Fruit fly (Drosophila melanogaster): ENCODE data around the gene Sgs7.
A peak's percentile ranks its signal among the peaks of the same experiment; 100 is the strongest.

The Sgs7 gene

dm6 chr3L:11465371-11465914, 44.2 kb upstream of the Sgs7 start, which contains the start of gene Fum3 (continued):
- TF ChIP-seq Trl (optimal IDR thresholded peaks at IDR 0.05) (no peak), Trl (GFP tag; optimal IDR thresholded peaks at IDR 0.05) (no peak), gem (tag; optimal IDR thresholded peaks at IDR 0.05) (peak; percentile 26), Med (GFP tag) (peak; percentile 58), CoRest (tag; optimal IDR thresholded peaks at IDR 0.05) (peak; percentile 15)

- TF ChIP-seq CG11247 (GFP tag; IDR thresholded peaks at IDR 0.05), result no peak
- peak; percentile 35 for TF ChIP-seq CG10267 (tag; optimal IDR thresholded peaks at IDR 0.05)
- no peak for TF ChIP-seq Hsf (GFP tag; optimal IDR thresholded peaks at IDR 0.05)
- peak; percentile 3 for TF ChIP-seq CG1233 (GFP tag; optimal IDR thresholded peaks at IDR 0.05)
- TF ChIP-seq Ets65A (GFP tag), result peak; percentile 46
- TF ChIP-seq dmrt99B (tag; optimal IDR thresholded peaks at IDR 0.05), result peak; percentile 55
- TF ChIP-seq crol (GFP tag; IDR thresholded peaks at IDR 0.05), result no peak
- no peak for TF ChIP-seq CG6791 (GFP tag; IDR thresholded peaks at IDR 0.05; ENCODE audit: partially characterized antibody)
- TF ChIP-seq CG13296 (GFP tag; optimal IDR thresholded peaks at IDR 0.05), result peak; percentile 3
- TF ChIP-seq CG13775 (GFP tag; optimal IDR thresholded peaks at IDR 0.05), result peak; percentile 34
- TF ChIP-seq CG12659 (GFP tag; optimal IDR thresholded peaks at IDR 0.05), result peak; percentile 21
- no peak for TF ChIP-seq CG18011 (GFP tag; optimal IDR thresholded peaks at IDR 0.05)
- peak; percentile 74 for TF ChIP-seq CG7556 (GFP tag; optimal IDR thresholded peaks at IDR 0.05)
- peak; percentile 27 for TF ChIP-seq CG17385 (GFP tag; optimal IDR thresholded peaks at IDR 0.05)
- TF ChIP-seq jigr1 (GFP tag; IDR thresholded peaks at IDR 0.05), result no peak
- TF ChIP-seq nmo (GFP tag; optimal IDR thresholded peaks at IDR 0.05), result peak; percentile 53
- no peak for TF ChIP-seq Hmx (GFP tag; optimal IDR thresholded peaks at IDR 0.05)
- no peak for TF ChIP-seq CG2116 (GFP tag; optimal IDR thresholded peaks at IDR 0.05)
- TF ChIP-seq CG2712 (tag; optimal IDR thresholded peaks at IDR 0.05), result peak; percentile 67
- TF ChIP-seq Nf-YB (GFP tag; optimal IDR thresholded peaks at IDR 0.05), result no peak
- TF ChIP-seq CG17361 (GFP tag; IDR thresholded peaks at IDR 0.05), result peak; percentile 67
- TF ChIP-seq CG7839 (tag; optimal IDR thresholded peaks at IDR 0.05), result peak; percentile 63
- no peak for TF ChIP-seq sens-2 (GFP tag; IDR thresholded peaks at IDR 0.05)
- no peak for TF ChIP-seq Dip2 (GFP tag; IDR thresholded peaks at IDR 0.05)
- TF ChIP-seq sr (GFP tag; IDR thresholded peaks at IDR 0.05), result no peak
- peak; percentile 45 for TF ChIP-seq phol (tag; optimal IDR thresholded peaks at IDR 0.05)
- TF ChIP-seq lola (GFP tag; optimal IDR thresholded peaks at IDR 0.05), result peak in 1 of 3 experiments; percentile 47
- TF ChIP-seq tna (GFP tag; IDR thresholded peaks at IDR 0.05; ENCODE audit: partially characterized antibody), result no peak
- peak; percentile 53 for TF ChIP-seq CoRest (tag; optimal IDR thresholded peaks at IDR 0.05)
- no peak for TF ChIP-seq crp (GFP tag; optimal IDR thresholded peaks at IDR 0.05)
- TF ChIP-seq CG6765 (GFP tag; optimal IDR thresholded peaks at IDR 0.05), result no peak
- TF ChIP-seq sim (GFP tag; IDR thresholded peaks at IDR 0.05), result no peak
- TF ChIP-seq run (tag; optimal IDR thresholded peaks at IDR 0.05), result no peak
- TF ChIP-seq CG12391 (tag; optimal IDR thresholded peaks at IDR 0.05), result peak; percentile 37
- peak; percentile 22 for TF ChIP-seq HHEX (GFP tag; optimal IDR thresholded peaks at IDR 0.05)
- no peak for TF ChIP-seq CG33213 (GFP tag; optimal IDR thresholded peaks at IDR 0.05)
- TF ChIP-seq ERR (GFP tag; optimal IDR thresholded peaks at IDR 0.05), result no peak
- no peak for TF ChIP-seq Side (GFP tag; optimal IDR thresholded peaks at IDR 0.05)
- TF ChIP-seq Rx (GFP tag; IDR thresholded peaks at IDR 0.05), result no peak
- peak; percentile 56 for TF ChIP-seq Sox102F (GFP tag; optimal IDR thresholded peaks at IDR 0.05)
- no peak for TF ChIP-seq CG15696 (tag; optimal IDR thresholded peaks at IDR 0.05)
- no peak for TF ChIP-seq CG17802 (tag; optimal IDR thresholded peaks at IDR 0.05)
- no peak for TF ChIP-seq CG3065 (GFP tag; optimal IDR thresholded peaks at IDR 0.05)
- TF ChIP-seq CG10462 (GFP tag; optimal IDR thresholded peaks at IDR 0.05), result no peak
Measured at dm6 chr3L:11466985-11467384, 42.7 kb upstream of the Sgs7 start.
